Fruit fly (Drosophila melanogaster) whole organism: ENCODE data around the gene CG31464.

ENCODE experiments used
- CG8478 ChIP-seq: fragments of >200 bp; optimal IDR thresholded peaks from 2 replicates; lab custom pipeline; 2018; ENCODE audit warnings: inconsistent platforms
- Dll ChIP-seq: fragments of >200 bp; optimal IDR thresholded peaks from 2 replicates; lab custom pipeline; 2017
- EcR ChIP-seq, 2 experiments: fragments of >200 bp; optimal IDR thresholded peaks; 2 replicates each; lab custom pipeline; 2017; ENCODE audit warnings: missing biosample characterization in 2 of 2, missing genetic modification characterization in 2 of 2, missing genetic modification reagents in 2 of 2
- pan ChIP-seq: fragments of >200 bp; optimal IDR thresholded peaks from 2 replicates; lab custom pipeline; 2017
- psq ChIP-seq: fragments of >200 bp; optimal IDR thresholded peaks from 2 replicates; lab custom pipeline; 2017
- usp ChIP-seq: fragments of >200 bp; optimal IDR thresholded peaks from 2 replicates; lab custom pipeline; 2017; ENCODE audit warnings: missing biosample characterization, missing genetic modification characterization, mixed read lengths

The CG31464 gene

dm6 chr3R:8316344-8317105 is 25.5 kb downstream of the CG31464 start, which contains the start of gene Coq2:
Gene Coq2, minus strand, starts transcription at chr3R:8316543.
- TF ChIP-seq pan: no peak

dm6 chr3R:8317215-8317614 is 26.2 kb downstream of the CG31464 start, which contains the start of gene Ctr1B:
Gene Ctr1B, plus strand, starts transcription at chr3R:8317612.
- no peak for TF ChIP-seq Dll (lab: Kevin White, UChicago)
- no peak for TF ChIP-seq psq (lab: Kevin White, UChicago)
- TF ChIP-seq CG8478: no peak
- TF ChIP-seq pan: no peak
- TF ChIP-seq usp (GFP tag; lab: Kevin White, UChicago): no peak
- no peak for TF ChIP-seq EcR (GFP tag; optimal IDR thresholded peaks at IDR 0.05; lab: Kevin White, UChicago)

dm6 chr3R:8317709-8318335 is 26.8 kb downstream of the CG31464 start:
- TF ChIP-seq EcR (GFP tag; optimal IDR thresholded peaks at IDR 0.05; lab: Kevin White, UChicago) (no peak), pan (no peak), usp (GFP tag; lab: Kevin White, UChicago) (no peak), Dll (lab: Kevin White, UChicago) (no peak), CG8478 (no peak), psq (lab: Kevin White, UChicago) (no peak)

DNA sequence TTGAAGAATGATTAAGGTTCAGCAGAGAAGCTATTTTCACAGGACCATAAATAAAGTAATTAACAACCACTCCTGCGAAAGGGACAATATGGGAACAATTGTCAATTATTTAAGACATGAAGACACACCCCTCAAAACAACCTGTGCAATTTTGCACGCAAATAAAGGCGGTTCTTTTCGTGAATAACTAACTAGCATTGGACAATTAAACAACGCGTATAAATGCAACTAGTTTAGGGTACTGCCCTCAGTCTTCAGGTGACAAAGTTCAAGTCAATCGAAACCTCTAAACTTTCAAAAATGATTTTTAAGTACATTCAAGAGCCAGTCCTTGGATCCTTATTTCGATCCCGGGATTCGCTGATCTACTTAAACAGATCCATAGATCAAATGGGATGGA is 30.4 kb downstream of the CG31464 start, which contains the start of gene Or85a:
Gene Or85a (plus strand): TSS at position 301 of the 400 bp plus-strand sequence.
- TF ChIP-seq pan: no peak
- no peak for TF ChIP-seq CG8478
- no peak for TF ChIP-seq Dll (lab: Kevin White, UChicago)
- TF ChIP-seq psq (lab: Kevin White, UChicago): no peak

DNA sequence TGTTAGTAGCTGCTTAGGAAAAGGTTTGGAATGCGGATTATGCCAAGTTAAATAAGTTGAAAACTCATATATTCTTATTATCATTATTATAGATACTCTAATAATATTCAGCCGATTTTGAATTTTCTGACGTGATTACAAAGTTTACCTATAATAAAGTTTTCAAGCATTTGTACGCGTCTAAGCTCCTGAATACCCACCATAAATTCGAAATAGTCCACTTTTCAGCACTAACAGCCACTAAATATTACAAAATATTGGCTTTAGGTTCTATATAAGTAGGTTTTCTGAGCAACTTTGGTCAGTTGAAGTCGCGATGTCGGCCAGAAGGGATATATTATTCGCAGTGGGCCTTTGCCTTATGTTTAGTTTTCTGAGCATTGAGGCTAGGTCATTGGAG is 33.0 kb downstream of the CG31464 start, which contains the start of gene CG7443:
Gene CG7443 (plus strand): TSS at position 301 of the 400 bp plus-strand sequence.
- TF ChIP-seq usp (GFP tag; lab: Kevin White, UChicago) (no peak), EcR (GFP tag; optimal IDR thresholded peaks at IDR 0.05; lab: Kevin White, UChicago) (no peak)

DNA sequence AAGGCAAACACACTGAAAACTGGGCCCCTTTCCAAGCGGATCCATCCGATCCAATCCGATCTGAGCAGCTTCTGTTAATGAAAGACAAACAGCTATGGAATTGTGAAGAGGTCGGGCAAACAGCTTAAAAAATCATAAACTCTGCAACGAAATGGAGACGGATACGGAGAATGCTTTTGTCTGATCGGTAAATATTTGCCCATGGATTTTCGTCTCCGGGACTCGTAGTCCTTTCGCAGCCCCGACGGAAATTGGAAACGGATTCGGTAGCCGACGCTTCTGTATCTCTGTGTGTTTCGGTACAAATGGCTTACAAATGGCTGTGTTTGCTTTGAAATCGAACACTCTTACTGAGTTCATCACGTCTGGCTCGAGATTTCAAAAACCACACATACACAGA is 35.8 kb downstream of the CG31464 start:
- TF ChIP-seq psq (lab: Kevin White, UChicago) (no peak), usp (GFP tag; lab: Kevin White, UChicago) (no peak), pan (no peak)

DNA sequence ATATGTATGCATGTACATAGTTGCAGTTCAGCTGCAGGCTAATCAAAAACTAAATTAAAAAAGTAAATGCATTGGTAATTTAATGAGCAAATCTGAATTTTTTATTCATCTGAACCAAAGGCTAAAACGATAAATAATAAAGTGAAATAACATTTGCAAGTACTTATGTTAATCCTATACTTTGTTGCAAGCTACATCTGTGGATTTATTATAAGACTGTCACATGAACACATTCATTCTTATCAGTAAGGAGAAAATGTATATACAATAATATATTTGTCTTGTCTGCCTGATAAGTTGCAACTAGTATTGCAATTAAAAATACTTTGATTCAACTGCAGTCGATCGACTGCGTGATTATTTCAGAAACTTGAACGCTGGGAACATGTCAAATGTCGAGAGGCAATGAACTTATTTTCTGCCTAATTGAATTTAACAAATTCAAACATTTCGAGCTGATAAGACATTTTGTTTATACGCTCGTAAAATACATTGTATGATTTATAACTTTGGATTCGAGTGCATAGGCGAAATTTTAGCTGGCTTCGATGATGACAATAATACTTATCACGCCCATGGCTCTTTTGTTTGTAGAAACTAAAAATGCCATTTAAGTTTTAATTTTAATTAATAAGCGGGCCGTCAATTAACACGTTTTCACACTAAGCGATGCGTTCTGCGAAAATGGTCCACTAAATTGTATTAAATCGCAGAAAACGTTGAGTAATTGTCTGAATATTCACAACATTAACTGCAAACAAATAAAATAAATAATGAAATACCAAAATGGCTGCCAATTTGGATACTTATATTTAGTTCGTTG is 37.1 kb downstream of the CG31464 start:
- no peak for TF ChIP-seq psq (lab: Kevin White, UChicago)
- TF ChIP-seq Dll (lab: Kevin White, UChicago): no peak
- no peak for TF ChIP-seq EcR (GFP tag; optimal IDR thresholded peaks at IDR 0.05; lab: Kevin White, UChicago)
- TF ChIP-seq CG8478: no peak
- no peak for TF ChIP-seq pan
- TF ChIP-seq usp (GFP tag; lab: Kevin White, UChicago): no peak

DNA sequence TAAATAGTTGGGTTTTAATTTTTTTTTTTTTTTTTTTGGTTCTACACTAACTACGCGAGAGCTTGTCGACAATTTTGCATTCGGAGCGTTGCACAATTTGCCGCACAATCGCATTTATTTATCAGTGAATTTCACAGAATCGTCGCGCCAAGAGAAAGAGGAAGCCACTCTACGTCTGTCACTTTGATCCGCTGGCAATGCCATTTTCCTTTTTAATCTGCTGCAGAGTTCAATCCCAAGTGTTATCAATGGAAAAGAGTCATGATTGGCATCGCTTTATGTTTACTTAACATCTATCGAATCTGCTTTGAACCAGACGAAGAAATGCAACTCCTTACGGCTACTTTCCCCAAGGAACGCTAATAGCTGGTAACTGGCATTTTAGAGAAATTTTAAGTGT is 38.6 kb downstream of the CG31464 start:
- TF ChIP-seq psq (lab: Kevin White, UChicago): no peak
- TF ChIP-seq EcR (GFP tag; optimal IDR thresholded peaks at IDR 0.05; lab: Kevin White, UChicago): no peak
- no peak for TF ChIP-seq pan
- no peak for TF ChIP-seq CG8478
- no peak for TF ChIP-seq Dll (lab: Kevin White, UChicago)
- TF ChIP-seq usp (GFP tag; lab: Kevin White, UChicago): no peak

dm6 chr3R:8333768-8334470 is 42.9 kb downstream of the CG31464 start, which contains the start of gene Poxm:
Gene Poxm, minus strand, starts transcription at chr3R:8333792.
- peak; percentile 58 for TF ChIP-seq CG8478
- no peak for TF ChIP-seq usp (GFP tag; lab: Kevin White, UChicago)

DNA sequence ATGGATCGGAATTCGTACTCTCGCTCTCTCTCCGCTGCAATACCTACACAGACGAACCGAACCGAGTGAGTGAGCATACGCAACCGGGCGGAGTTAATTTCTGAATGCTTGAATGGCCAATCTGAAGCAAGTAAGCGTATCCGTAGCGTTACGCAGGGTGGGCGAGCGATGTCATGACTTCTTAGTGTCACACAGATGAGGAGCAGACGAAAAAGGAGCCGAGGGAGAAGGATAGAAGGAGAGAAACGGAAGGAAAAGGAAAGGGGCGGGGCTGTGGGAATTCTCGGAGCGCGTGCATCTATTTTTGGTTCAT is 43.4 kb downstream of the CG31464 start:
- TF ChIP-seq pan (no peak), Dll (lab: Kevin White, UChicago) (no peak), EcR (GFP tag; optimal IDR thresholded peaks at IDR 0.05; lab: Kevin White, UChicago) (no peak), CG8478 (no peak), psq (lab: Kevin White, UChicago) (no peak), usp (GFP tag; lab: Kevin White, UChicago) (no peak)

DNA sequence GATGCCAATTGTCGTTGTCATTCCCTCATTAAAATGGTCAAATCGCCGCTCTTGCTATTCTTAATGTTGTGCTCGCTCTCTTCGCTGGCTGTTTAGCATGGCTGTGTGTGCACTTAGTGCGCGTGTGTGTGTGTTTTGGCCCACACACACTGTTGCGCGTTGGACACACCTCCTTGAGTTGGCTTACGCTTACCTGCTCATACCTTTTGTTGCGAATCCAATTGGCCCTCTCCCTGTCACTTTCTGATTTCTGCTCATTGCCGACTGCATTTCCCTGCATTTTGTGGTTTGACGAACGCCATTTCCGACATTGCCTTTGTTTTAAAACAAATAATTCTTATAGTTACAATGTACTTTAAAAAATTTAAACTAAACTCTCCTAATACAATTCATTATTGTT is 43.9 kb downstream of the CG31464 start:
- TF ChIP-seq usp (GFP tag; lab: Kevin White, UChicago) (no peak), EcR (GFP tag; optimal IDR thresholded peaks at IDR 0.05; lab: Kevin White, UChicago) (no peak), CG8478 (no peak), Dll (lab: Kevin White, UChicago) (no peak), pan (no peak), psq (lab: Kevin White, UChicago) (no peak)
